Fruit fly (Drosophila melanogaster): ENCODE data around the gene Mis12.

- no peak for TF ChIP-seq CG5204 (GFP tag; optimal IDR thresholded peaks at IDR 0.05)
- TF ChIP-seq CG1620 (GFP tag; optimal IDR thresholded peaks at IDR 0.05): no peak
Measured at dm6 chr3L:6961992-6962570, 6.8 kb downstream of the Mis12 start.
